Fruit fly (Drosophila melanogaster) whole organism, embryonic: ENCODE measurements around the gene mRpL3.

Source experiments
- Atf6 ChIP-seq: fragments of 200-800 bp; sonication (Bioruptor generic); IDR thresholded peaks from 2 replicates; pipeline ENCODE4 v1.3.6; 2022; ENCODE audit warnings: missing biosample characterization, missing genetic modification characterization
- BEAF-32 ChIP-seq: fragments of 200-800 bp; sonication (Bioruptor generic); optimal IDR thresholded peaks from 3 replicates; lab custom pipeline; 2017; ENCODE audit warnings: missing biosample characterization, missing genetic modification characterization, mild to moderate bottlenecking, moderate library complexity, missing genetic modification reagents
- CG11504 ChIP-seq: fragments of 200-800 bp; sonication (Bioruptor generic); optimal IDR thresholded peaks from 3 replicates; lab custom pipeline; 2019; ENCODE audit warnings: missing biosample characterization, mild to moderate bottlenecking, missing genetic modification characterization, moderate library complexity
- CG11560 ChIP-seq: fragments of 200-800 bp; sonication (Bioruptor generic); IDR thresholded peaks from 3 replicates; pipeline ENCODE4 v1.3.6; 2022; ENCODE audit warnings: missing biosample characterization, missing genetic modification characterization
- CG1233 ChIP-seq: fragments of 200-800 bp; sonication (Bioruptor generic); optimal IDR thresholded peaks from 4 replicates; lab custom pipeline; 2018; ENCODE audit warnings: missing biosample characterization, mild to moderate bottlenecking, missing genetic modification characterization
- CG13624 ChIP-seq: fragments of 200-800 bp; sonication (Bioruptor generic); optimal IDR thresholded peaks from 2 replicates; lab custom pipeline; 2016; ENCODE audit warnings: missing biosample characterization, missing genetic modification characterization
- CG15269 ChIP-seq: fragments of 200-800 bp; sonication (Bioruptor generic); optimal IDR thresholded peaks from 2 replicates; lab custom pipeline; 2018; ENCODE audit warnings: missing biosample characterization, mild to moderate bottlenecking, missing genetic modification characterization, moderate library complexity
- CG16779 ChIP-seq: fragments of 200-800 bp; sonication (Bioruptor generic); IDR thresholded peaks from 2 replicates; pipeline ENCODE4 v1.3.6; 2022; ENCODE audit warnings: missing biosample characterization, missing genetic modification characterization
- CG16863 ChIP-seq: fragments of 200-800 bp; sonication (Bioruptor generic); optimal IDR thresholded peaks from 3 replicates; lab custom pipeline; 2016; ENCODE audit warnings: missing biosample characterization, missing genetic modification characterization
- CG18599 ChIP-seq: fragments of 200-800 bp; sonication (Bioruptor generic); optimal IDR thresholded peaks from 3 replicates; lab custom pipeline; 2017; ENCODE audit warnings: missing biosample characterization, missing genetic modification characterization, mild to moderate bottlenecking, moderate library complexity, missing genetic modification reagents
- CG18619 ChIP-seq: fragments of 200-800 bp; sonication (Bioruptor generic); optimal IDR thresholded peaks from 3 replicates; lab custom pipeline; 2017; ENCODE audit warnings: missing biosample characterization, mild to moderate bottlenecking, missing genetic modification characterization
- CG30020 ChIP-seq: fragments of 200-800 bp; optimal IDR thresholded peaks from 2 replicates; lab custom pipeline; 2019; ENCODE audit warnings: missing biosample characterization, mild to moderate bottlenecking, missing genetic modification characterization, moderate library complexity
- CG31365 ChIP-seq: fragments of 200-800 bp; sonication (Bioruptor generic); optimal IDR thresholded peaks from 2 replicates; lab custom pipeline; 2018; ENCODE audit warnings: missing biosample characterization, mild to moderate bottlenecking, missing genetic modification characterization
- CG3281 ChIP-seq: fragments of 200-800 bp; sonication (Bioruptor generic); optimal IDR thresholded peaks from 3 replicates; lab custom pipeline; 2017; ENCODE audit warnings: missing biosample characterization, mild to moderate bottlenecking, missing genetic modification characterization
- CG33557 ChIP-seq: fragments of 200-800 bp; sonication (Bioruptor generic); optimal IDR thresholded peaks from 2 replicates; lab custom pipeline; 2019; ENCODE audit warnings: missing biosample characterization, mild to moderate bottlenecking, missing genetic modification characterization, moderate library complexity
- CG3847 ChIP-seq: fragments of 200-800 bp; sonication (Bioruptor generic); IDR thresholded peaks from 2 replicates; pipeline ENCODE4 v1.3.6; 2022; ENCODE audit warnings: missing biosample characterization, missing genetic modification characterization
- CG3995 ChIP-seq: fragments of 200-800 bp; sonication (Bioruptor generic); optimal IDR thresholded peaks from 3 replicates; lab custom pipeline; 2016; ENCODE audit warnings: missing biosample characterization, missing genetic modification characterization
- CG42726 ChIP-seq: fragments of 200-800 bp; sonication (Bioruptor generic); IDR thresholded peaks from 2 replicates; pipeline ENCODE4 v1.3.6; 2022; ENCODE audit warnings: missing biosample characterization, missing genetic modification characterization; ENCODE audit not compliant: partially characterized antibody
- CG4617 ChIP-seq: fragments of 200-800 bp; sonication (Bioruptor generic); optimal IDR thresholded peaks from 3 replicates; lab custom pipeline; 2016; ENCODE audit warnings: missing biosample characterization, missing genetic modification characterization, borderline replicate concordance
- CG6175 ChIP-seq: fragments of 200-800 bp; sonication (Bioruptor generic); IDR thresholded peaks from 3 replicates; pipeline ENCODE4 v1.3.6; 2022; ENCODE audit warnings: missing biosample characterization, missing genetic modification characterization
- CG7745 ChIP-seq: fragments of 200-800 bp; sonication (Bioruptor generic); optimal IDR thresholded peaks from 2 replicates; lab custom pipeline; 2018; ENCODE audit warnings: missing biosample characterization, mild to moderate bottlenecking, missing genetic modification characterization, moderate library complexity
- CG9876 ChIP-seq: fragments of 200-800 bp; sonication (Bioruptor generic); optimal IDR thresholded peaks from 2 replicates; lab custom pipeline; 2016; ENCODE audit warnings: missing biosample characterization, missing genetic modification characterization
- Drgx ChIP-seq: fragments of 200-800 bp; sonication (Bioruptor generic); IDR thresholded peaks from 2 replicates; pipeline ENCODE4 v1.3.6; 2022; ENCODE audit warnings: missing biosample characterization, missing genetic modification characterization
- Ets65A ChIP-seq: fragments of 200-800 bp; sonication (Bioruptor generic); peaks from one replicate; lab custom pipeline; 2016; ENCODE audit warnings: missing biosample characterization, missing genetic modification characterization
- Ets97D ChIP-seq: fragments of 200-800 bp; sonication (Bioruptor generic); optimal IDR thresholded peaks from 3 replicates; lab custom pipeline; 2016; ENCODE audit warnings: missing biosample characterization, missing genetic modification characterization
- Gug ChIP-seq: fragments of 200-800 bp; sonication (Bioruptor generic); IDR thresholded peaks from 4 replicates; pipeline ENCODE4 v1.3.6; 2022; ENCODE audit warnings: missing biosample characterization, missing genetic modification characterization
- Hey ChIP-seq: fragments of 200-800 bp; sonication (Bioruptor generic); optimal IDR thresholded peaks from 3 replicates; lab custom pipeline; 2018; ENCODE audit warnings: missing biosample characterization, mild to moderate bottlenecking, missing genetic modification characterization
- Mrtf ChIP-seq: fragments of 200-800 bp; sonication (Bioruptor generic); IDR thresholded peaks from 3 replicates; pipeline ENCODE4 v1.3.6; 2022; ENCODE audit warnings: missing biosample characterization, missing genetic modification characterization
- Oli ChIP-seq: fragments of 200-800 bp; sonication (Bioruptor generic); optimal IDR thresholded peaks from 2 replicates; lab custom pipeline; 2018; ENCODE audit warnings: missing biosample characterization, mild to moderate bottlenecking, missing genetic modification characterization, moderate library complexity
- Pdp1 ChIP-seq, 2 experiments: fragments of 200-800 bp; sonication (Bioruptor generic); optimal IDR thresholded peaks; 3 replicates each; lab custom pipeline; 2016; ENCODE audit warnings: missing biosample characterization in 2 of 2, missing genetic modification characterization in 2 of 2, mild to moderate bottlenecking in 1 of 2, moderate library complexity in 1 of 2
- Scr ChIP-seq: fragments of 200-800 bp; sonication (Bioruptor generic); IDR thresholded peaks from 2 replicates; pipeline ENCODE4 v1.3.6; 2022; ENCODE audit warnings: missing biosample characterization, missing genetic modification characterization; ENCODE audit not compliant: partially characterized antibody
- Vsx1 ChIP-seq: fragments of 200-800 bp; sonication (Bioruptor generic); optimal IDR thresholded peaks from 2 replicates; lab custom pipeline; 2017; ENCODE audit warnings: missing biosample characterization, mild to moderate bottlenecking, missing genetic modification characterization, missing genetic modification reagents
- abd-A ChIP-seq: fragments of 200-800 bp; sonication (Bioruptor generic); optimal IDR thresholded peaks from 3 replicates; lab custom pipeline; 2019; ENCODE audit warnings: missing biosample characterization, mild to moderate bottlenecking, missing genetic modification characterization, moderate library complexity
- bbx ChIP-seq: fragments of 200-800 bp; sonication (Bioruptor generic); IDR thresholded peaks from 2 replicates; pipeline ENCODE4 v1.3.6; 2022; ENCODE audit warnings: missing biosample characterization, missing genetic modification characterization; ENCODE audit not compliant: partially characterized antibody
- cad ChIP-seq: fragments of >200 bp; optimal IDR thresholded peaks from 2 replicates; lab custom pipeline; 2017; ENCODE audit warnings: missing biosample characterization, missing genetic modification characterization
- cas ChIP-seq: fragments of 200-800 bp; sonication (Bioruptor generic); IDR thresholded peaks from 2 replicates; pipeline ENCODE4 v1.3.6; 2022; ENCODE audit warnings: missing biosample characterization, missing genetic modification characterization
- chn ChIP-seq: fragments of 200-800 bp; sonication (Bioruptor generic); optimal IDR thresholded peaks from 2 replicates; lab custom pipeline; 2016; ENCODE audit warnings: missing biosample characterization, missing genetic modification characterization
- hb ChIP-seq: fragments of 200-800 bp; sonication (Bioruptor generic); IDR thresholded peaks from 3 replicates; pipeline ENCODE4 v1.3.6; 2022; ENCODE audit warnings: missing biosample characterization, missing genetic modification characterization; ENCODE audit not compliant: partially characterized antibody
- ind ChIP-seq: fragments of 200-800 bp; sonication (Bioruptor generic); optimal IDR thresholded peaks from 3 replicates; lab custom pipeline; 2016; ENCODE audit warnings: missing biosample characterization, missing genetic modification characterization
- insv ChIP-seq, 2 experiments: fragments of 200-800 bp; sonication (Bioruptor generic); optimal IDR thresholded peaks; 3 replicates each; lab custom pipeline; 2016 to 2018; ENCODE audit warnings: missing biosample characterization in 2 of 2, missing genetic modification characterization in 2 of 2
- pfk ChIP-seq: fragments of 200-800 bp; sonication (Bioruptor generic); optimal IDR thresholded peaks from 2 replicates; lab custom pipeline; 2018; ENCODE audit warnings: missing biosample characterization, mild to moderate bottlenecking, missing genetic modification characterization, moderate library complexity
- pho ChIP-seq: fragments of 200-800 bp; sonication (Bioruptor generic); optimal IDR thresholded peaks from 2 replicates; lab custom pipeline; 2016; ENCODE audit warnings: missing biosample characterization, missing genetic modification characterization
- prd ChIP-seq, 3 experiments: fragments of >200 bp in 2 of 3; fragments of 200-800 bp in 1 of 3; sonication (Bioruptor generic) in 1 of 3; optimal IDR thresholded peaks in 2 of 3; IDR thresholded peaks in 1 of 3; 2 replicates in 2 of 3; 3 replicates in 1 of 3; pipeline versions ENCODE4 v1.3.6 to Lab custom; 2017 to 2022; ENCODE audit warnings: missing biosample characterization in 1 of 3, missing genetic modification characterization in 1 of 3
- pzg ChIP-seq: fragments of 200-800 bp; sonication (Bioruptor generic); optimal IDR thresholded peaks from 3 replicates; lab custom pipeline; 2018; ENCODE audit warnings: missing biosample characterization, mild to moderate bottlenecking, missing genetic modification characterization, moderate library complexity
- sob ChIP-seq: fragments of 200-800 bp; sonication (Bioruptor generic); IDR thresholded peaks from 2 replicates; pipeline ENCODE4 v1.3.6; 2022; ENCODE audit warnings: missing biosample characterization, missing genetic modification characterization
- sug ChIP-seq: fragments of 200-800 bp; optimal IDR thresholded peaks from 2 replicates; lab custom pipeline; 2019; ENCODE audit warnings: missing biosample characterization, mild to moderate bottlenecking, missing genetic modification characterization, moderate library complexity
- vnd ChIP-seq: fragments of 200-800 bp; sonication (Bioruptor generic); IDR thresholded peaks from 3 replicates; pipeline ENCODE4 v1.3.6; 2022; ENCODE audit warnings: missing biosample characterization, missing genetic modification characterization; ENCODE audit not compliant: partially characterized antibody
- yki ChIP-seq: fragments of >200 bp; optimal IDR thresholded peaks from 3 replicates; lab custom pipeline; 2018

mRpL3 gene

DNA sequence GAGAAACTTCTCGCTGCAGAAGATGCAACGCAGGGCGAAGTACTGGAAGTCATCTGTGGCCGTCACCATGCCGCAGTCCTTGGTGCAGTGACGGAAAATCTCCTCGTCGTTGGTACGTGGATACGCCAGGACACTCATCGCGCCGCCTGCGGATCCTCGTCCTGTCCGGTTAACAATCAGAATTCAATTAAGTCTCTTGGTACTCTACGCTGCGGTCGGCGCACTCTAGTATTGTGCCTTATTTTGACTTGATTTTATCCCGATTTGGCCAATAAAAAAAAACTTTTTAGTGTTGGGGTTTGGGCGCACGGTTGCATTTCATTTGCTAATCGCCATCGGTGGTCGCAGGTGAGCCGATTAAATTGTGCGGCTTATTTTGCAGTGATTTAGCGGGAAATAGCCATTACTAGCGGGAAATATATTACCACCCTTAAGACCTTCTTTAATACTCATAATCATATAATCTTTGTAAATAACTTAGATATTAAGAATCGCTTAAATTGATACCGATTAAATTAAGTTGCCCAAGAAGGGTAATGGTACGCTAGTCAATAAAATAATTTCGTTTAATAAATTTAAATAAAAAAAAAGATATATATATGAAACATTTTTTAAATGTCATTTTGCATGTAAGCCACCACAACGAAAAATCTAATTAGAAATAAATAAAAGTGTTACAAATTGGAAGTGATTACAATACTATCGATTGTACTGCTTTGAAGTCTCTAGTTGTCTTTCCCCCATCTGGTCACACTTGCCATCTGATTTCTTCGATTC is 15.0 kb upstream of the mRpL3 start, which contains the start of the genes CG8944 and CCT6 (continued):
- peak; percentile 57 for TF ChIP-seq Scr (GFP tag; lab: Robert Waterston, UW)
- no peak for TF ChIP-seq chn (GFP tag; lab: Kevin White, UChicago)
- TF ChIP-seq cad (GFP tag; lab: Kevin White, UChicago): no peak
- TF ChIP-seq CG16863 (GFP tag; lab: Kevin White, UChicago): no peak
- TF ChIP-seq CG16779 (GFP tag; lab: Robert Waterston, UW): no peak
- TF ChIP-seq CG6175 (GFP tag; lab: Robert Waterston, UW): no peak
- TF ChIP-seq CG7745: no peak
- TF ChIP-seq cas (GFP tag; lab: Robert Waterston, UW): no peak
- no peak for TF ChIP-seq CG9876 (GFP tag; lab: Kevin White, UChicago)
- peak; percentile 91 for TF ChIP-seq CG3995 (GFP tag; lab: Kevin White, UChicago)
- TF ChIP-seq ind (GFP tag; lab: Kevin White, UChicago): peak; percentile 20
- no peak for TF ChIP-seq CG31365
- TF ChIP-seq CG11504 (tag; lab: Kevin White, UChicago): no peak
- TF ChIP-seq pho: no peak
- TF ChIP-seq Mrtf (GFP tag; lab: Robert Waterston, UW): no peak
- peak; percentile 44; the same call in 1 of the 2 replicates for TF ChIP-seq bbx (GFP tag; lab: Robert Waterston, UW)
- TF ChIP-seq Gug (GFP tag; lab: Robert Waterston, UW): no peak
- TF ChIP-seq CG11560 (tag; lab: Robert Waterston, UW): no peak
- no peak for TF ChIP-seq Atf6 (GFP tag; lab: Robert Waterston, UW)
- peak; percentile 20 for TF ChIP-seq pzg
- no peak for TF ChIP-seq hb (GFP tag; lab: Robert Waterston, UW)
- TF ChIP-seq Hey (tag; lab: Kevin White, UChicago): no peak
- TF ChIP-seq sob (GFP tag; lab: Robert Waterston, UW): no peak
- TF ChIP-seq CG1233 (GFP tag; lab: Kevin White, UChicago): no peak
- peak; percentile 17 for TF ChIP-seq Ets97D
- peak in 1 of 2 experiments; percentile 93 for TF ChIP-seq insv (GFP tag; optimal IDR thresholded peaks at IDR 0.05; lab: Kevin White, UChicago)
- TF ChIP-seq CG33557 (GFP tag; lab: Kevin White, UChicago): no peak
- no peak for TF ChIP-seq CG13624 (GFP tag; lab: Kevin White, UChicago)
- no peak for TF ChIP-seq Vsx1 (GFP tag; lab: Kevin White, UChicago)
- no peak for TF ChIP-seq yki
- TF ChIP-seq pfk (GFP tag; lab: Kevin White, UChicago): no peak
- no peak for TF ChIP-seq CG18619
- no peak for TF ChIP-seq Drgx (GFP tag; lab: Robert Waterston, UW)
- TF ChIP-seq CG18599 (GFP tag; lab: Kevin White, UChicago): no peak
- TF ChIP-seq Oli (tag; lab: Kevin White, UChicago): no peak
- no peak for TF ChIP-seq CG15269 (tag; lab: Kevin White, UChicago)
- TF ChIP-seq CG3281 (GFP tag; lab: Kevin White, UChicago): no peak
- 0 out of 2 replicates have a peak, but pooled peaks have one; percentile 4 for TF ChIP-seq CG3847 (GFP tag; lab: Robert Waterston, UW)
- no peak for TF ChIP-seq prd (optimal IDR thresholded peaks at IDR 0.05; lab: Kevin White, UChicago)
- TF ChIP-seq prd (GFP tag; IDR thresholded peaks at IDR 0.05; lab: Robert Waterston, UW): no peak; the same call in 2 of the 3 replicates
- TF ChIP-seq CG4617 (GFP tag; lab: Kevin White, UChicago): peak; percentile 21
- TF ChIP-seq CG42726 (GFP tag; lab: Robert Waterston, UW): no peak
- no peak for TF ChIP-seq abd-A (tag; lab: Kevin White, UChicago)
- peak; percentile 4 for TF ChIP-seq CG30020 (tag; lab: Kevin White, UChicago)
- peak; percentile 35; the same call in 1 of the 3 replicates for TF ChIP-seq vnd (GFP tag; lab: Robert Waterston, UW)
- TF ChIP-seq Ets65A: peak; percentile 81
- no peak for TF ChIP-seq Pdp1 (GFP tag; optimal IDR thresholded peaks at IDR 0.05; lab: Kevin White, UChicago)
- peak; percentile 65 for TF ChIP-seq BEAF-32 (GFP tag; lab: Kevin White, UChicago)
- peak; percentile 14 for TF ChIP-seq sug (tag; lab: Kevin White, UChicago)
